Worm (Caenorhabditis elegans): ENCODE results near the gene nex-4.
A peak's percentile ranks its signal among the peaks of the same experiment; 100 is the strongest.
"Not testable (repeated sequence)": the region's sequence is repeated elsewhere in the genome, so short reads cannot be mapped to it uniquely, and the experiment has no call there.

Gene nex-4

ce11 chrV:4891305-4891704 is 40.1 kb downstream of the nex-4 start (continued):
- TF ChIP-seq D2030.7 (GFP tag; IDR thresholded peaks at IDR 0.05) = peak; percentile 53
- no peak for TF ChIP-seq F10E7.11 (tag; optimal IDR thresholded peaks at IDR 0.05)
- no peak for TF ChIP-seq C06A6.2 (GFP tag; conservative IDR thresholded peaks at IDR 0.05)
- TF ChIP-seq him-1 (tag; optimal IDR thresholded peaks at IDR 0.05) = peak; percentile 9
- TF ChIP-seq lin-26 (GFP tag; IDR thresholded peaks at IDR 0.05) = peak; percentile 63; the same call in 1 of the 2 replicates
- peak; percentile 45 for TF ChIP-seq F33H1.4 (GFP tag; IDR thresholded peaks at IDR 0.05)
- TF ChIP-seq madf-8 (GFP tag; conservative IDR thresholded peaks at IDR 0.05) = peak; percentile 53
- peak; percentile 38 for TF ChIP-seq efl-1 (GFP tag; optimal IDR thresholded peaks at IDR 0.05)
- TF ChIP-seq aptf-3 (GFP tag; IDR thresholded peaks at IDR 0.05) = peak; percentile 6; the same call in 1 of the 2 replicates
- peak; percentile 81 for TF ChIP-seq madf-3 (GFP tag; IDR thresholded peaks at IDR 0.05)
- TF ChIP-seq die-1 (tag; optimal IDR thresholded peaks at IDR 0.05) = peak; percentile 16

ce11 chrV:4894971-4895370 is 43.7 kb downstream of the nex-4 start, which contains the start of gene ugt-11:
Gene ugt-11, minus strand, starts transcription at chrV:4895071.
- TF ChIP-seq sea-2 (GFP tag; IDR thresholded peaks at IDR 0.05) (no peak), egl-18 (GFP tag; IDR thresholded peaks at IDR 0.05) (no peak), ceh-79 (tag; optimal IDR thresholded peaks at IDR 0.05) (no peak), chd-7 (tag; optimal IDR thresholded peaks at IDR 0.05) (no peak), Y79H2A.3 (GFP tag; conservative IDR thresholded peaks at IDR 0.05) (no peak), ceh-40 (GFP tag; IDR thresholded peaks at IDR 0.05) (no peak), gei-17 (GFP tag; optimal IDR thresholded peaks at IDR 0.05) (no peak), B0035.1 (tag; optimal IDR thresholded peaks at IDR 0.05) (no peak)

- no peak for TF ChIP-seq rec-8 (tag; optimal IDR thresholded peaks at IDR 0.05)
- TF ChIP-seq ceh-27 (GFP tag; optimal IDR thresholded peaks at IDR 0.05) = no peak
- no peak for TF ChIP-seq snpc-3.4 (tag; optimal IDR thresholded peaks at IDR 0.05)
- TF ChIP-seq lsy-27 (tag; optimal IDR thresholded peaks at IDR 0.05; ENCODE audit: borderline replicate concordance, insufficient read depth) = no peak
- TF ChIP-seq hrde-1 (tag; optimal IDR thresholded peaks at IDR 0.05; ENCODE audit: borderline replicate concordance) = no peak
- TF ChIP-seq nhr-120 (GFP tag; IDR thresholded peaks at IDR 0.05) = no peak
- no peak for TF ChIP-seq dpff-1 (tag; optimal IDR thresholded peaks at IDR 0.05)
- TF ChIP-seq ccch-3 (GFP tag; optimal IDR thresholded peaks at IDR 0.05) = no peak
- no peak for TF ChIP-seq athp-1 (tag; optimal IDR thresholded peaks at IDR 0.05)
- TF ChIP-seq atf-7 (tag; optimal IDR thresholded peaks at IDR 0.05) = no peak
Measured at ce11 chrV:4895744-4896143, 44.5 kb downstream of the nex-4 start, which contains the start of gene ugt-9. Gene ugt-9, plus strand, starts transcription at chrV:4896048.

ce11 chrV:4900020-4900419 is 48.8 kb downstream of the nex-4 start, which contains the start of gene ugt-10:
Gene ugt-10, minus strand, starts transcription at chrV:4900120.
- TF ChIP-seq hmg-1.2 (GFP tag; IDR thresholded peaks at IDR 0.05) = peak; percentile 62
- not testable (repeated sequence) for TF ChIP-seq snpc-4 (GFP tag; optimal IDR thresholded peaks at IDR 0.05)
- TF ChIP-seq snpc-4 (tag; optimal IDR thresholded peaks at IDR 0.05) = peak in 1 of 4 experiments; percentile 41

ce11 chrV:4901074-4901473 is 49.8 kb downstream of the nex-4 start, which contains the start of gene ugt-67:
Gene ugt-67, plus strand, starts transcription at chrV:4901374.
- TF ChIP-seq F10E7.11 (tag; optimal IDR thresholded peaks at IDR 0.05) (no peak), F49E8.2 (tag; optimal IDR thresholded peaks at IDR 0.05; ENCODE audit: insufficient read depth) (no peak), nhr-120 (GFP tag; IDR thresholded peaks at IDR 0.05) (no peak)

Measured in whole organism, young adult.